Worm (Caenorhabditis elegans) whole organism, L4/young adult: ENCODE data around the gene fbxb-42.
A peak's percentile ranks its signal among the peaks of the same experiment; 100 is the strongest.

Experiments
- W03F9.2 ChIP-seq: fragments of 150-350 bp; optimal IDR thresholded peaks from 2 replicates; lab custom pipeline; 2014; ENCODE audit warnings: missing biosample characterization, missing genetic modification characterization
- dao-5 ChIP-seq: sonication (generic microtip); optimal IDR thresholded peaks from 2 replicates; lab custom pipeline; 2016; ENCODE audit warnings: missing genotype, missing genetic modification characterization, moderate library complexity, missing compliant biosample characterization
- him-1 ChIP-seq: sonication (generic microtip); optimal IDR thresholded peaks from 2 replicates; lab custom pipeline; 2016; ENCODE audit warnings: missing genotype, missing genetic modification reagents, missing genetic modification characterization, missing compliant biosample characterization

Gene fbxb-42

DNA sequence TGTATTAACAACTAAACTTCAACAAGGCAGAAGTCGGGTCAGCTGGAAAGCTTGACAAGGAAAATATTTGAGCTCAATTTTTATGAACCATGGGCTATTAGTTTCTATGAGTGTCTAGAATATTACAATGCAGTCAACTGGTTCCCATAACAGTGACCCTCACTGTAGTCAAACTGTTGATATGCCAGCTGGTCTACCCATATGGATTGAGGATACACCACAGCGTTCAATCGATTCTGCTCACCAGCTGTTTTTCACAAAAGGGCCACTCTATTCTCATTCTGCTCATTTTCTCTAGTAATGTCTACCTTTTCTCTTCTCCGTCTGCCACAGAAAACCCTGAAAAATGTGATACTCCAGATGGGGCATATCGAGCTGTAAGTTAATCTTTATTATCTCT is at the start of gene fbxb-42:
Gene fbxb-42 (plus strand): TSS at position 301 of the 400 bp plus-strand sequence.
- no peak for TF ChIP-seq dao-5 (tag; lab: Kevin White, UChicago)

DNA sequence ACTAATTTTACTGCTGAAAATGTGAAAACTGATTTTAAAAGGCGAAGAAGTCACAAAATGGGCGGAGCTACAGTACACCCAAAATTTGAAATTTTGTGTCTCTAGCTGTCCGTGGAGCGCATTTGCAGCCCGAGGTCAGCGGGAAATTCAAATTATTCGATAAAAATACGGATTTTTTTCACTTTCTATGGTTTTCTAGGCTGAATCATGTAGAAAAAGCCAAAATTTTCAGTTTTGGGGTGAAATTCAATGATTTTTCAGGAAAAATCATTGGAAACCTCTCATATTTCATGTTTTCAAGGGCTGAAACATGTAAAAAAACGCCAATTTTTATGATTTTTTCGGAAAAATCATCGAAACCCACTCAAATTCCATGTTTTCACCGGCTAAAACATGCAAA is 46.6 kb upstream of the fbxb-42 start:
- TF ChIP-seq W03F9.2 (tag; lab: Kevin White, UChicago) (no peak), dao-5 (tag; lab: Kevin White, UChicago) (no peak), him-1 (tag; lab: Kevin White, UChicago) (no peak)

DNA sequence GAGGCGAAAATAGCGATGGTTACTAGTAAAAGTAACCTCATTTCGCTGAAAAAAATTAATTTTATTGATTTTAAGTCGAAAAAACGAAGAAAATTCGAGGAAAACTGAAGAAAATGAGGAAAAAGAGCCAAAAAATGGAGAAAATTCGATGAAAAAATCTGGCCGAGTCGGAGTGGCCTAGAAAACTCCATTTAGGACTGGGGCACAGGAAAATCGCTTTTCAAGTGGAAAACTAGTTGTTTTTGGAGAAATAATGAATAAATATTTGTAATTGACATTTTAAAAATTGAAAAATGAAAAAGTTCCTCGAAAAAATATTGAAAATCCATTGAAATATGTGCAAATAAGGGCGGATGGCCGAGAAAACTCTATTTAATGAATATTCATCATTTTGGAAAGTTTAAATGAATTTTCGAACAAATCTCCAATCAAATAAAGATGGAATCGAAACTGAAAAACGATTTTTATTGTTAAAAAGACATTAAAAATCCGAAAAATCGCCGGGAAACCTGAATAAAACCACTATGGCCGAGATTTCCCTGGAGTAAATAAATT is 37.1 kb upstream of the fbxb-42 start, which contains the start of gene emc-1:
Gene emc-1 (minus strand): TSS at position 45 of the 555 bp plus-strand sequence.
- TF ChIP-seq dao-5 (tag; lab: Kevin White, UChicago) (no peak), him-1 (tag; lab: Kevin White, UChicago) (no peak), W03F9.2 (tag; lab: Kevin White, UChicago) (no peak)

DNA sequence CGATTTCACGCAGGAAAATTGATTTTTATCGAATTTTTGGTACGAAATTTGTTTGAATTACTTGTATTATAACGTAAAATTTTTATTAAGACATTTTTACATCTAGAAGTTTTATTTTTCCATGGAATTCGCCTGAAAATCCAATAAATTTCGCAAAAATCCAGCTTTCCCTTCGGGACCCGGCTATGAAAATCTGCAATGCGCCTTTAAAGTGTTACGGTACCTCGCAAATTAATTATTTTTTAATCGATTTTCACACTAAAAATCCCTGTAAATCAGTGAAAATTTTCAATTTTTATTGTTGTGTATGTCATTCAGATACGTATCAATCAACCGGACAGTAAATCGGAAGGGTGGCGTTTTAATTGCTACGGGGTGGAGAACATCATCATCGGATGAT is 36.5 kb upstream of the fbxb-42 start:
- no peak for TF ChIP-seq dao-5 (tag; lab: Kevin White, UChicago)
- no peak for TF ChIP-seq W03F9.2 (tag; lab: Kevin White, UChicago)
- no peak for TF ChIP-seq him-1 (tag; lab: Kevin White, UChicago)

DNA sequence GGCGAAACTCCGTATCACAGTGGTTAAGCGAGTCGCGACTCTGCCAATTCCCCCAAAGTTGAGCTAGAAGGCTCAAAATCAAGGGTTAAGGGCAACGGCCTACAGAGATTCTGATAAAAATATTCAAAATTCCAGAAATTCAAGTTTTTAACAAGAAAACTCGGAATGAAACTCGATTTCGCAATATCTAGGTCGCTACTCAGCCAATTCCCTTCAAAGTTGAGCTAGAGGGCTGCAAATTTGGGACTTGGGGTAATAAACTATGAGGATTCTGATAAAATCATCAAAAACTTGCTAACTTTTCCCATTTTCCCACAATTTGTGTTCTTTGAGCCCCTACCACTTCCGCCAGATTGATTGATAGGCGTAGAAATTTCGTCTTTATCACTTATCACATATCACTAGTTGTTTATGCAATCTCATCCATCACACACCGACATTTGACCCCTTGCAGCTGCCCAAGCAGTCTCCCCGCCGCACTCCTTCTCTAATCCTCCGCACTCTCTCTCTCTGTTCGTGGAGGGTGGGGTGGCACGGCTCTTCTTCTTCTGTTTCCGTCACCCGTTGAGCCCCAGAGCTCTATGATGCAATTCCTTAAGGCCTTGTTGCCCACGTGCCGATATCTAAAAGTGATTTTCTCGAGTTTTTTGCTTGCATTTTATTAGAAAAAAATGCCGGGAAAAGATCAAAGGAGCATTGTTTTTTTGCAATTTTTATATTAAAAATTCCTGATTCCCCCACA is 35.6 kb upstream of the fbxb-42 start:
- TF ChIP-seq W03F9.2 (tag; lab: Kevin White, UChicago): no peak

DNA sequence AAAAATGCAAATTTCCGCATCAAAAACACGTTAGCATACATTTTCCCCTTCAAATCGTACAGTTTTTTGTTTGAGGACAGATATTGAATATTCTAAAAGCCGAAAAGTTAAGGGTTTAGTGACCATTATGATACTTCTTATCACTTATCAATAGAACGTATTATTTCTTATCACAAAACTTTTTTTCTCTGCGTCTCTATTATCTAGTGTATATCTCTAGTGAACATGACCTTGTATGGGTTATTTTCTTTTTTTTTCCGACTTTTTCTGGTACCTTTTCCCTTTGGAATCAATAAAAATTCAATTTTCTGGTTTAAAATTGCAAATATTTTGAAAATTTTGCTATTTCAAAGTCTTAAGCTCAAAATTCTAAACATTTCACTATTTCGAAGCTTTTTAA is 33.8 kb upstream of the fbxb-42 start:
- TF ChIP-seq W03F9.2 (tag; lab: Kevin White, UChicago) (no peak), him-1 (tag; lab: Kevin White, UChicago) (no peak), dao-5 (tag; lab: Kevin White, UChicago) (no peak)

DNA sequence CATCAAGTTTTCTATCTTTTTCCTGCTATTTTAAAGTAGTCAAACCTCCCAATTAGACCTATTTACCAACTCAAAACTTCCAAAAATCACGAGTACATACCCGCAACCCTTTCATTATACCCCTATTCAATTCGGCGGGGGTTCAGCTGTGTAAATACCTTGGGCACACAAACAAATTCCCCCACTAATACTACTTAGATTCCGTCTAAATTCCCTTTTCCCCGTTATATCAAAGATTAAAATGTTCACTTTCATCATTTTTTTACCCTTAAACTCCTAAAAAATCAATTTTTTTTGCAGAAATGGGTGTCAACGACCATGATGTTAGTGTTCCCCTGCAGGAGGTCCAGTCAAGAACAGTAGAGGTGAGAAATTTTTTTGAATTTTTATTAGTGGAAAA is 33.2 kb upstream of the fbxb-42 start, which contains the start of gene fdgt-1:
Gene fdgt-1 (plus strand): TSS at position 301 of the 400 bp plus-strand sequence.
- TF ChIP-seq him-1 (tag; lab: Kevin White, UChicago) (no peak), W03F9.2 (tag; lab: Kevin White, UChicago) (no peak), dao-5 (tag; lab: Kevin White, UChicago) (no peak)

DNA sequence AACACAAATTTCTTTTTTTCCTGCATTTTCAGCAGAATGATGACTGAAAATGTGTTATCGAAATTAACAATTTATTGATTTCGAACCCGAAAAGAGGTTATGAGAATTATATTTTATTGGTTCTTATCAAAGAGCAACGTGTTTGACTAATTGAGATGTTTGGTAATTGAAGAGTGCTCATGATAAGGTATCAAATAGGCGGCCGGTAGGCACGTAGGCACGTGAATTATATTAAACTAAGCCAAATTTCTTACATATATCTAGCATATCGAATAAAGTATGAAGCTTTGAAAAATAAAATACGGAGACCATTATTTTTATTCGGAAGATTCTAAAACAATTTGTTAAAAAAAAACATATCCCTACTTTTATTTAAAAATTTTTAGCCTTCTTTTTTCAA is 20.1 kb upstream of the fbxb-42 start, which contains the start of gene math-45:
Gene math-45 (minus strand): TSS at position 101 of the 400 bp plus-strand sequence.
- TF ChIP-seq him-1 (tag; lab: Kevin White, UChicago) (no peak), dao-5 (tag; lab: Kevin White, UChicago) (no peak), W03F9.2 (tag; lab: Kevin White, UChicago) (no peak)

DNA sequence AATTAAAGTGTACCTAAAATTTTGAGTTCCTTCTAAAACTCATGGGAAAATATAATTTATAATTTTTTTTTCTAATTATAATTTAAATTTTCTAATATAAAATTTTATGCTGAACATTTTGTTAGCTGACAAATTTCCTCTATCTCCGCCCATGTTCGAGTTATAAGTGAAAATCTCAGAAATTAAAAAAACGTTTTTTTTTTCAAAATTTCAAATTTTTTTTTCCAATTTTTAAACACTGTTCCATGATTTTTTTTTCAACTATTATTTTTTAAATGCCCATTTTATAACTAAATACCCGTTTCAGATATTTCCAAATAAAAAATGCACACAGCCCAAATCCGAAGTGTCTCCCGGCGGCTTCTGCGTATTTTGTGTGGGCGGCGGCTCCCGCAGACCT is 18.5 kb upstream of the fbxb-42 start, which contains the start of gene Y51H7BR.8:
Gene Y51H7BR.8 (plus strand): TSS at position 301 of the 400 bp plus-strand sequence.
- TF ChIP-seq him-1 (tag; lab: Kevin White, UChicago) (no peak), dao-5 (tag; lab: Kevin White, UChicago) (no peak), W03F9.2 (tag; lab: Kevin White, UChicago) (no peak)

DNA sequence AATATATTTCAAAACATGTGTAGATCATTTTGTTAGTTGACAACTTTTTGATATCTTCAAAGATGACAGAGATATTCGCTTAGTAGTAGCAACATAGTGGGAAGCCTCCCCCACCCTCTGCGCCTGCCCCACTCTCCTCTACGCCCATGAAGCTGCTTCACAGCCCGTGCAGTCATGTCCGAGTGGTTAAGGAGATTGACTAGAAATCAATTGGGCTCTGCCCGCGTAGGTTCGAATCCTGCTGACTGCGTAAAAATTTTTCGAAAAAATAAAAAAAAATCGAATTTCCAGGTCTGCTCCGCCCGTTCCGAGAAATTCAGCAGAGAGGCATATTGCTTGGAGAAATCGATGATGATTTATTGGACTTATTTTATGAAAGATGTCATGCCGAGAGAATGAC is 17.6 kb upstream of the fbxb-42 start:
- TF ChIP-seq W03F9.2 (tag; lab: Kevin White, UChicago): no peak
- peak; percentile 56 for TF ChIP-seq him-1 (tag; lab: Kevin White, UChicago)

DNA sequence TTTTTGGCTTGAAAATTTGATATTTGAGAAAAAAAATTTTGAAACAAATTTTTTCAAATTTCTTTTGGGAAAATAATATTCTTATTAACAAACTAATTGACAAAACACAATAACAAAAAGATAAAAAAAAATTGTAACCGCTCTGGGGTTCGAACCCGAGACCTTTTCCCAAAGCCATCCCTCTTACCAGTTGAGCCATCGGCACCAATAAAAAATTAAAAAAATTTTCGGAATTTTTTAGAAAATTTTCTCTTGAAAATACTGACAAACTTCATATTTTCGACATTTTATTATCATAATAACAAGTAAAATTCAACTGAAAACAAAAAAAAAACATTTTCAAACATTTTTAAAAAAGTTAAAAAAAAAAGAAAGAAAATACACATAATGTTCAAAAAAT is 15.5 kb upstream of the fbxb-42 start:
- TF ChIP-seq him-1 (tag; lab: Kevin White, UChicago) (no peak), W03F9.2 (tag; lab: Kevin White, UChicago) (no peak), dao-5 (tag; lab: Kevin White, UChicago) (no peak)

DNA sequence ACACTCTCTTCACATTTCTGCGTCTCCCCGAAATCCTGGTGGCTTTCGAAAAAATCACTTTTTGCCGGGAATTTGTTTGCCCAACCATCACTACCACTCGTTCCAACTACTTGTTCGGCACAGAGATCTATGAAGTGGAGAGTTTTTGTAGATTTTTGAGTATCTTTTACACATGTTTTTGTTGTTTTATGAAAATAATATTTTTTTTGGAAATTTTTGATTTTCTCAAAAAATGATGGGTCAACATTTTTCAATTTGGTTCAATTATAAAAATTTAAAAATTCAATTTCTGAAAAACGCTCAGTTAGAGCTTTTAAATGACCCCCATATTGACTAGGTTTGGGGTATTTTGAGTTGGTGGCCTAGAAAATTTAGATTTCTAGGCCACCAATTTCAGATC is 11.9 kb upstream of the fbxb-42 start, which contains the start of gene Y51H7BR.7:
Gene Y51H7BR.7 (minus strand): TSS at position 101 of the 400 bp plus-strand sequence.
- no peak for TF ChIP-seq W03F9.2 (tag; lab: Kevin White, UChicago)
- TF ChIP-seq dao-5 (tag; lab: Kevin White, UChicago): no peak
- no peak for TF ChIP-seq him-1 (tag; lab: Kevin White, UChicago)

DNA sequence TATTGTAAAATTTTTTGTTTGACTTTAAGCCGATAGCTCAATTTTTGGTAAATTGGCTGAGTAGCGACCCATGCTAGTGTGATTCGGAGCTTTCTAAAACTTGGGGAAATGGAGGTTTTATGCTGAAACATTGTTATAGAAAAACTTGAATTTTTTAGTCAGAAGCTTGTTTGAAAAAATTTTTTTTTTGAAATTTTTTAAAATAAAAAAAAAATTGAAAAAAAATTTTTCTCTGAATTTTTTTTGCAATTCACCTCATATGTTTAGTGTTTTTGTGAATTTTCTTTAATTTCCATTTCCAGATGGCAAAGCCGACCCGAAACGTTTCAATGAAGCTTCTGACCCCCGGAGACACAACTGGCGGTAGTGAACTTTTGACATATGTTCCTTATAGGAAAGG is 8.4 kb upstream of the fbxb-42 start, which contains the start of gene Y51H7BR.4:
Gene Y51H7BR.4 (plus strand): TSS at position 301 of the 400 bp plus-strand sequence.
- TF ChIP-seq dao-5 (tag; lab: Kevin White, UChicago): no peak
- TF ChIP-seq W03F9.2 (tag; lab: Kevin White, UChicago): no peak
- no peak for TF ChIP-seq him-1 (tag; lab: Kevin White, UChicago)

DNA sequence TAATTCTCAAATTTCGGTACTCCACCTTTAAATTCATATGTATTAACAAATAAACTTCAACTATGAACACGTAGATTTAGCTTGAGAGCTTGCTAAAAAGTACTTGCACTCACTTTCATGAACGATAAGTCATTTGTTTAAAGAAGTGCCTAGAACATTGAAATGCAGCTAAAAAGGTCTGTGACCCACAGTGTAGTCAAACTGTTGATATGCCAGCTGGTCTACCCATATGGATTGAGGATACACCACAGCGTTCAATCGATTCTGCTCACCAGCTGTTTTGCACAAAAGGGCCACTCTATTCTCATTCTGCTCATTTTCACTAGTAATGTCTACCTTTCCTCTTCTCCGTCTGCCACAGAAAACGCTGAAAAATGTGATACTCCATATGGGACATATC is 1.5 kb upstream of the fbxb-42 start, which contains the start of gene fbxb-43:
Gene fbxb-43 (plus strand): TSS at position 301 of the 400 bp plus-strand sequence.
- TF ChIP-seq dao-5 (tag; lab: Kevin White, UChicago): no peak
- no peak for TF ChIP-seq W03F9.2 (tag; lab: Kevin White, UChicago)
- no peak for TF ChIP-seq him-1 (tag; lab: Kevin White, UChicago)
